Worm (Caenorhabditis elegans) whole organism, L3 larva: Measurements from ENCODE around the gene hot-8.

ENCODE experiments used
- elt-3 ChIP-seq, 3 experiments: fragments of 150-350 bp in 1 of 3; sonication (generic microtip) in 2 of 3; optimal IDR thresholded peaks; 2 replicates in 2 of 3; 4 replicates in 1 of 3; lab custom pipeline; 2014 to 2017; ENCODE audit warnings: missing biosample characterization in 3 of 3, missing genetic modification characterization in 3 of 3
- lin-15B ChIP-seq: fragments of 150-350 bp; optimal IDR thresholded peaks from 2 replicates; lab custom pipeline; 2014; ENCODE audit warnings: missing biosample characterization, missing genetic modification characterization
- nhr-28 ChIP-seq: fragments of 150-350 bp; optimal IDR thresholded peaks from 2 replicates; lab custom pipeline; 2014; ENCODE audit warnings: missing biosample characterization, missing genetic modification characterization
- nhr-76 ChIP-seq: fragments of 150-350 bp; sonication (generic microtip); optimal IDR thresholded peaks from 5 replicates; lab custom pipeline; 2014; ENCODE audit warnings: missing biosample characterization, missing genetic modification characterization
- pqm-1 ChIP-seq: fragments of 150-350 bp; optimal IDR thresholded peaks from 2 replicates; lab custom pipeline; 2017; ENCODE audit warnings: missing biosample characterization, missing genetic modification characterization, inconsistent platforms
- sea-2 ChIP-seq: fragments of 150-350 bp; sonication (generic microtip); optimal IDR thresholded peaks from 4 replicates; lab custom pipeline; 2014; ENCODE audit warnings: missing biosample characterization, missing genetic modification reagents, missing genetic modification characterization
- zag-1 ChIP-seq: fragments of 150-350 bp; optimal IDR thresholded peaks from 2 replicates; lab custom pipeline; 2014; ENCODE audit warnings: missing biosample characterization, missing genetic modification characterization

DNA sequence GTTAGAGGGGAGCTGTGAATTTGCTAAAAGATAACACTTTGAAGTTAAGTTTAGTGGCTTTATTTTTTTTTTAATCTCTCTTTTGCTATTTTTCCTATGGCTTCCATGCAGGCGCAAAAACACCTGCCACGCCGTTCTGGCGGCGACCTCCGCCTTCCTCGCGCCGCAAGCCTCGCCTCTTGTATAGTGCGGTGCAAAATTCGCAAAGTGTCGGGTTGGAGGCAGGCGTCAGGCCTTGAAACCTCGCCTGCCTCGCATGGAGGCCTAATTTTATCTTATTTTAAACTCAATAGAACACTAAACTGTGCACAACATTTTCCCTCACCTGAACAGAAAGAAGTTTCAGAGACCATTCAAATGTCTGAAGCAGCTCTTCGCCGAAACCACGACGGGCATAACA is 8.1 kb upstream of the hot-8 start:
- no peak for TF ChIP-seq pqm-1 (tag; lab: Kevin White, UChicago)
- no peak for TF ChIP-seq zag-1 (tag; lab: Kevin White, UChicago)
- TF ChIP-seq elt-3 (tag; optimal IDR thresholded peaks at IDR 0.05; lab: Kevin White, UChicago) = no peak
- TF ChIP-seq lin-15B (tag; lab: Kevin White, UChicago) = no peak
- no peak for TF ChIP-seq sea-2 (GFP tag; lab: Kevin White, UChicago)
- TF ChIP-seq nhr-76 (tag; lab: Kevin White, UChicago) = no peak
- no peak for TF ChIP-seq nhr-28 (tag; lab: Kevin White, UChicago)
